Fruit fly (Drosophila melanogaster): ENCODE data around the gene CG6034.
A peak's percentile ranks its signal among the peaks of the same experiment; 100 is the strongest.

Gene CG6034

DNA sequence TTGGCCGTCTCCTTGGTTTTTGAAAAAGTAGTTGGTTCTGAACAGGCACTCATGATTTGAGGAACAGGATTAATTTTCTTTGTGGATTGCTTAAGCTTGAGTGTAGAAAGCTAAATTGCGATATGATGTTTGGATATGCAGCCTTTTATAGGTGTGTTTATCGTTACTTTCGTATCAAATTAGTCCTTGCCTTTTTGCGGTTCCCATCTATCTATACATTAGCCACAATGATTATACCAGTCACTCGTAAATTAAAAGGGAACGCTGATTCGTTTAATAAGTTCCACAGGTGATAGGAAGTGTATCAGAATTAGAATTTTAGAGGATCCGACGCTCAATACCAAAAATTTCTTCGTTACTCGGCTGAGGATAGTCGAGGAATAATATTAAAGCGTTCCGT, at the start of gene CG6034:
Gene CG6034 (minus strand): TSS at position 101 of the 400 bp plus-strand sequence.
- TF ChIP-seq noc (tag; optimal IDR thresholded peaks at IDR 0.05), result no peak

DNA sequence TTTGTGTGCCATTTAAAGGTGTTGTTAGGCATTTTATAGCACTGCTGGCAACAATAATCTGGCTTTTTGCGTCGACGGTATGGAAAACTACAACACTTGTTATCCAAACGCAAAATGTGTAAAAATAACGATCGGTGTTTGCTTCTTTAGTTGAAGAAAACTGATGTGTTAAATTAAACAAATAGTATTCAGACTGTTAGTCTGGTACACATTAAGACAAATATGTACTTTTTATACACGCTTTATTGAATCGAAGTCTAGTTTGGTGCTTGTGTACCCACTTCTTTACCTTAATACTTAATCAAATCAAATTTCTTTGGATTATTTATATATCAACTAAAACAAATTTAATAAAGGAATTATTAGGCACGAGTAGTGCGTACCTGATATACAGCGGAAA, 44.8 kb upstream of the CG6034 start:
- no peak for TF ChIP-seq noc (tag; optimal IDR thresholded peaks at IDR 0.05)

DNA sequence AAGACGTTTGTCGTGTGGAACGTTAAGA, 44.6 kb upstream of the CG6034 start, which contains the start of gene CG42815:
Gene CG42815 (minus strand): TSS at position 20 of the 28 bp plus-strand sequence.
- TF ChIP-seq noc (tag; optimal IDR thresholded peaks at IDR 0.05), result no peak

DNA sequence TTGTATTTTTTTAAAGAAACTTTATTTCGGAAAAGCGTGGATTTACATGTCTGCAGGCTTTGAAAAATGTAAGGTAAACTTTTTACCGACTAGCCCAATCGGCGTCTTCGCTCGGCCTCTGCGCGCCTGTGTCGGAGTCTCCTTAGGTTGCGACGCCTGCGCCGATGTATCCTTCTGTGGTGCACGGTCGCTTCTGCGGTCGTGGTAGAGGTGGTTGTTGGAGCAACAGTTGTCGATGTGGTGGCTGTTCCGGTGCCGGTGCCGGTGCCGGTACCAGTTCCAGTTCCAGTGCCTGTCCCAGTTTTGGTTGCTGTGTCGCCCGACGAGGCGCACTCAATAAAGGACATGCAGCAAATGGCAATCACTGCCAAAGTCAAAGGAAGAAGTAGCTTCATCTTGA, 44.4 kb upstream of the CG6034 start:
- no peak for TF ChIP-seq noc (tag; optimal IDR thresholded peaks at IDR 0.05)

DNA sequence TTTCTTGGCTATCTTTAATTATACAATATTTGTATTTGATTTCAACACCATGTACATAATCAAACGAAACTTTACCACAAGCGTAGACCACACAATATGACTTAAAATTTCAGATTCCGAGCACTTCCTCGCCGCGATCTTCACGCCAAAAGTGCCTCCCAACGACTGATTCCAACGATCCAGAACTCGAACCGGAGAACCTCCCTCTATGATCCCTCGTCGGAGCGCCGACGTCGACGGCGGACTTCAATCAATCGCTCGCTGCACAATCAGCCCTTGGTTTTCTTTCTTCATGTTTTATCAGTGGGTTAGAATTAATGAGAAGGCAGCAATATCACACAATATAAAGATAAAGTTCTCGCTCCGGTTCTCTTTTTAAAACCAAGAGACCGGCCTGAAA, 17.3 kb upstream of the CG6034 start, which contains the start of the genes Adgf-A and Adgf-A2:
Gene Adgf-A (minus strand): TSS at position 172 of the 400 bp plus-strand sequence.
Gene Adgf-A2 (minus strand): TSS at position 172 of the 400 bp plus-strand sequence.
- no peak for TF ChIP-seq noc (tag; optimal IDR thresholded peaks at IDR 0.05)

DNA sequence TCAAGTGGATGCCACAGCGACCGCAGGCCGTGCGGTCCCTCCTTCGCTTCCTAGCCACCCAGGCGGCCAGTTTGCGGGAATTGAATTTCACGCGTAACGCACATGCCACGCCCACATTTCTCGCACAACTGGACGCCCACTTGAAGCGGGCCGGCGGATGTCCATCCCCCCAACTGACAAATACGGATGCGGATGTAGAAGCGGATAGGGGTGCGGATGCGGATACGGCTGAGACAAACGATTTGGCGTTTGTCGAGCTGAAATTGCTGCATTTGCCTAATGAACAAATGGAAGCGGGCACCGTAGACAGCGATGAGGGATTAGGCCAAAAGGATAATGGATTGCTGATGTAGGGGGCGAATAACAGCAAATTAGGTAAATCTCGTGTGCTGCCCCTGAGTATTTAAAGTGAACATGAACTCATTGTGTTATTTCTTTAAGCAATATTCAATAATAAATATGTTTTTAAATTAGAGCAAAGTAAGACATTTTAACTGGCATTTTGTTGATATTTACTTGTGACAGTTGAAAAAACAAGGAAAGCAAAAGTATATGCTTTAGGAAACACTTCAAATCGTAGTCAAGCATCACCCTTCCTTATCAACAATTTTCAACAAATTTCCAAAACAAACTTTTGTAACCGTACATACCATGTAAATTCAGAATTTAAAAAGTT, 12.6 kb upstream of the CG6034 start, which contains the start of gene CG32181:
Gene CG32181 (plus strand): TSS at position 626 of the 676 bp plus-strand sequence.
- TF ChIP-seq noc (tag; optimal IDR thresholded peaks at IDR 0.05), result no peak

DNA sequence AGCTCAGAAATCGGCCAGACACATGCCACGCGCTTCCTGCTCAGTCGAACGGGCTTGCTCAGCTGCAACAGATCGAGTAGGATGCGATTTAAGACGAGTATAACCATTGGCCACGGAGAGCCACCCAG, 11.3 kb upstream of the CG6034 start, which contains the start of gene CG32182:
Gene CG32182 (plus strand): TSS at position 29 of the 128 bp plus-strand sequence.
- TF ChIP-seq noc (tag; optimal IDR thresholded peaks at IDR 0.05), result no peak

DNA sequence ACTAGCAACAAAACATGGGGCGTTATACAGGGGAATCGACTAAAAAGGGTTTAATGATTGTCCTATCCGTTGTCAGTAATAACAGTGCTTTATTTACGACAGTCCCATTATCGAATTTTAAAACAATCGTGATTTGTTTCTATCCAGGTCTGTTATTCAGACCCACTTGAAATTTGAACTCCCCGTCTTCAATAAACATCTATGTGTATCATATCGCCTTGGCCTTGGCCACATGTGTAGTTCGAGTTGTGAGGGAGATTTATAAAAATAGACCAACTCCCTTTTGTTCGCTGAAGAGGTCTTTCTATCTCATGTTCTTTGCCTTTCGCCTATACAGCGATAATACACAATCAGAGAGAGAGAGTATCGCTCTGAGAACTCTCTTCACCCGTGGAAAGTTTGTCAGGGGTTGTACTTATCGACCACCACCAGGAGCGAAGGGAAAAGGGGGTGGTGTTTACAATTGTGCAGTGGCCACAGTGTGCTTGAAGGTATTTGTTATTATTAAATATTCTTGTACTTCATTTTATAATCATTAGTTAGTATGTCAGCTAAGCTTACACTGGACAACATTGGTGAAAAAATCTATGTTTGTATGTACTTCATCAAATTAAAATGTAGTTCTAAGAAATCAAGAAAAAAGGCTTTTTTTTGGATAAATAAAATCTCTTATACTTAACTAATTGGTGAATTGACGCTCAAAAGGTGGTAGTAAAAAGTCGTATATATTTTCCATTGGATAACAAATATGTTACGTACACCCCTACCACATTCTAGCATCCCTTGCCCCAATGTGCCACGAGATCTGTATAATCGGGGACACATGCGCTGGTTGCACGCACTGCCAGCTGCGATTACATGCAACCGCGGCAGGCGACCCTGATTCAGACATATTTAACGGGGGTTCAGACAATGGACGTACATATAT, 10.8 kb upstream of the CG6034 start:
- no peak for TF ChIP-seq noc (tag; optimal IDR thresholded peaks at IDR 0.05)

DNA sequence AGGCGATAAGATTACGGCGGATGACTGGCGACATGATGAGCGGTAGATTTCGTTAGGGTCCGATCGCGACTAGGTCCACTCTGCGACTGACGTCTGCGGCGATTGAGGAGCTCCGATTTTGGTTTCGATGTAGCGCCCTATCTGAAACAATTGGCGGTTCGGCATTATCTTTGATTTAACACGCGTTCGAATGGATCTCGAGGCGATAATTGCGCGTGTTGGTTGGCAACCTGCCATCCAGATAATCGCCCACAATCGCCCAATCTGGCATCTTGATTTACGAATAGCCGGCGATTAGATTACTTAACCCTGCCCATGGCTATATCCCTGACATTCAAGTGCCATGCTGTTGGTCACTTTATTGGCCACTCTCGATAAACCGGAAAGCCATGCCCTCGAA, 7.6 kb upstream of the CG6034 start:
- peak; percentile 72 for TF ChIP-seq noc (tag; optimal IDR thresholded peaks at IDR 0.05)

DNA sequence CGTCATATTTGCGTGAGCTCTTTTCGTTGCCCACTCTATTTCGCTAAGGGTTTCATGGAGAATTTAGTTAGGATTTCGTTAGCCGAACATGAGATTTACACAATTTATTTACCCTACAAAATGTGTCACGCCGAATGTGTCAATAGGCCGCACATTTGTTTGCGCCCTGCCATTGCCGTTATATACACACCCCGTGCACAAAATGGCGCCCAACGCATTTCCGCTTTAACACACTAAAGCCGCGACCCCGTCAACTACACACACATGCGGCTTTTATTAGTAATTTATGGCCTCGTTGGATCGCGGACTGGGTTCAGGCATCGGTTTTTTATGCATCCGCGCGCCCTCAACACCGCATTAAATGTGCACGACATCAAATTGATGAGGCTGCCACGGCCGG, 3.8 kb upstream of the CG6034 start, which contains the start of gene Adgf-B:
Gene Adgf-B (minus strand): TSS at position 101 of the 400 bp plus-strand sequence.
- TF ChIP-seq noc (tag; optimal IDR thresholded peaks at IDR 0.05), result no peak

DNA sequence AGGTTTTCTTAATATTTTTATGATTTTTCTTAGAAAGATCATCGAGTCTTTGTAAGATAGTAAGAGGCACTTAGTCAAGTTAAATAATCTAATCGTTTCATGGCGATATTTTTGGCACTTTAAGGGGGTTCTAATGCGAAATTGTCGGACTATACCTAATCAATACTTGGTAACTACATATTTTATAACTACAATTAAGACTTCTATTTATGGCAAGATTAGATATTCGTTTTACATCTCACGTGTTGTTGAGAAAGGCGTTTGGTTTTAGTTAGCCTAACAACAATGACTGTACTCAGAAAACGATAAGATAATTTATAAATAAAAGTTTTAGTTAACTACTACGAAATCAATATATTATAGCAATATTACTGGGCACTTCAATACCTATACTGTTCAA, 4.1 kb downstream of the CG6034 start:
- peak; percentile 42 for TF ChIP-seq noc (tag; optimal IDR thresholded peaks at IDR 0.05)

DNA sequence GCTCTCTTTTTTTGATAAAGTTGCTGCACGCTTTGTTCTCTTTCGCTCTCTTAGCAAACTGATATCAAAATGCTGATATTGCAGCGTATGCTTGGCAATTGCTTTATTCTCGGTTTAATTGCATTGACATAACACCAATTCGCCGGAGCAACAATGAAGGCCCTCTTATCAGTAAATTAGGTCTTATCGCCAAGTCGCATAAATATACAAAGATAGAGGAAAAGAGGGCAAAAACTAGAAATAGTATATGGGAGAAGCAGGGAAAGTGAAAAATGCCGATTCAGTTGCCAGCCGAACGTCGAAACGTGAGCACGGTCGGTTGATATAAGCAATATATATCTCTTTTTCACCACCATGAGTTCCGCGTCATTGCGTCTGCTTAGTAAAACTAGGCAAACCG, 6.2 kb downstream of the CG6034 start, which contains the start of gene CG7460:
Gene CG7460 (plus strand): TSS at position 70 of the 400 bp plus-strand sequence.
- peak; percentile 7 for TF ChIP-seq noc (tag; optimal IDR thresholded peaks at IDR 0.05)

DNA sequence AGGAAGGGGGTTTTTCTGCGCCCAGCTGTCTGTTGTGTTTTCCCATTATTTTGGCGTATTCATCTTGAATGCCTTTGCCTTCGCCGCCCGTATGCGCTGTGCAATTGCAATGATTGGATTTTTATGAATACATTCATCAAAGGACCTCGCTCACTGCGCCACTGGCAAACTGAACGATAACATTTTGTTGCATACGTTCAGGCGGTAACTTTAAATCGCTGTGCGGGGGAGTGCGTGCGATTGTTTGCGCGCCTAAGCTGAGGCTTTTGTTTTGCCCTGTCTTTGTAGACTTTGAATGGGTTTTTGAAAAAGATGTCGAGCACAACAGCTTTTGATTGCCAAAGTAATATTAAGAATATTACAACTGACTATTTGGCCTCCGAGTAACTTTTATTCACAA, 7.0 kb downstream of the CG6034 start:
- TF ChIP-seq noc (tag; optimal IDR thresholded peaks at IDR 0.05), result no peak

DNA sequence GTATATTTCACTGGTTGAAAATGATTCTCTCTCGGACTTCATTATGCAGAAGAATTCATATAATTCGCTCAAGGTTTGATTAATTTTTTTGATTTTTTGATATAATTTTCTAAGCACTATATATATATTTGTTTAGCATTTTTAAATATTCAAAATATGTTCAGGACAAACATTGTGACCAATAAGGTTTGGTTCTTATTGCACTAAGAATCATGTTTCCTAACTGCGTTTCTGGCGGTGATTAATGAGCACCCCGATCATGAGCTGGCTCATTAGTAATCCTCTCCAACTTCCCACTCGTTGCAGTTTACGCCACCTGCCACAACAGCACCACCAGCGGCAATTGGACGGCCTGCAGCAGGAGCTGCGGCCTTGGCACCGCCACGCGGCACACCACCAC, 17.4 kb downstream of the CG6034 start, which contains the start of gene CG6052:
Gene CG6052 (minus strand): TSS at position 101 of the 400 bp plus-strand sequence.
- TF ChIP-seq noc (tag; optimal IDR thresholded peaks at IDR 0.05), result no peak

DNA sequence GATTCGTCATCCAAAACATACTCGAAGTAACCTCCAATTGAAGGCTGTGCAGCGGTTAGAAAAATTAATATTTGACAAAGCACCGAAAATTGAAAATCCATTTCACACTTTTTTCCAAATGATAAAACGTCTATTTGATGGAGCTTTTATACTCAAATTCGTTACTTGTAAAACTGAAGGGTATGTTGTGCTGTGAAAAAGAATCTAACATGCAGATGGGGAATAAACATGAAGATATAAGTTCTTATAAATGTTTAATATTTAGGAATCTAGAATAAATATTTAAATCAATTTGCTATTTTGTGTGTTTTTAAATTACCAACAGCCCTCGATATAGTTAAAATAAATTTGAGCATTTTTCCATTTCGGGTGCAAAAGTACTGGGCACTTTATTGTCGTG, 26.9 kb downstream of the CG6034 start, which contains the start of gene CheB74a:
Gene CheB74a (minus strand): TSS at position 101 of the 400 bp plus-strand sequence.
- no peak for TF ChIP-seq noc (tag; optimal IDR thresholded peaks at IDR 0.05)
